Worm (Caenorhabditis elegans) whole organism, midembryonic: Measurements from ENCODE around the gene srh-146.

Source experiments
- flt-1 ChIP-seq: fragments of 200-800 bp; sonication (Bioruptor generic); IDR thresholded peaks from 2 replicates; pipeline ENCODE4 v1.3.6; 2022; ENCODE audit warnings: missing genetic modification characterization, missing compliant biosample characterization
- klf-2 ChIP-seq: fragments of 200-800 bp; sonication (Bioruptor generic); conservative IDR thresholded peaks from 2 replicates; pipeline ENCODE4 v1.3.6; 2022; ENCODE audit warnings: missing genetic modification reagents, missing genetic modification characterization, missing compliant biosample characterization
- med-1 ChIP-seq: sonication (generic microtip); optimal IDR thresholded peaks from 2 replicates; lab custom pipeline; 2017; ENCODE audit warnings: missing genetic modification characterization, mild to moderate bottlenecking, missing compliant biosample characterization, antibody characterized with exemption, missing genetic modification reagents; ENCODE audit not compliant: insufficient read depth
- ref-1 ChIP-seq: fragments of 200-800 bp; sonication (Bioruptor generic); conservative IDR thresholded peaks from 2 replicates; pipeline ENCODE4 v1.3.6; 2022; ENCODE audit warnings: missing genetic modification reagents, missing genetic modification characterization, missing compliant biosample characterization
- tab-1 ChIP-seq: fragments of 200-800 bp; sonication (Bioruptor generic); IDR thresholded peaks from 2 replicates; pipeline ENCODE4 v1.3.6; 2022; ENCODE audit warnings: missing genetic modification characterization, missing compliant biosample characterization
- ztf-23 ChIP-seq: fragments of 200-800 bp; sonication (Bioruptor generic); IDR thresholded peaks from 2 replicates; pipeline ENCODE4 v1.3.6; 2022; ENCODE audit warnings: missing genetic modification reagents, missing genetic modification characterization, missing compliant biosample characterization
- ztf-29 ChIP-seq: fragments of 200-800 bp; sonication (Bioruptor generic); IDR thresholded peaks from 2 replicates; pipeline ENCODE4 v1.3.6; 2022; ENCODE audit warnings: missing genetic modification reagents, missing genetic modification characterization, missing compliant biosample characterization

DNA sequence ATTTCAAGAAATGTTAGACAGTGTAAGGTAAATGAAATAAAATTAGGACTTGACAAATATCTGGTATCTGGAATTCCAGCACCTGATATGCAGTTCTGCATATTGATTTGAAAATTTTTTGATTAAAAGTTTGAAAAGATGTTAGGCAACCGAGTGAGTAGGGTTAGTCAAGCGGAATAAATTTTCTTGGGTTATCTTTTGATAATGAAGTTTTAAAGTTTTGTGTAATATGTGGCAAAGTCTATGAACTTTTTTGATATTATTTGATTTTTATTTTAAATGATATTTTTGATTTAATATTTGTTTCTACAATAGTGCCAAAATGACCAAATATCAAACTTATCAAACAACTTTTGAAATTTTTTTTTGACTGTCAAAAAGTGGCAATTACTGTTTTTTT lies 44.5 kb upstream of the srh-146 start, which contains the start of gene srh-241:
- TF ChIP-seq ref-1 (GFP tag; lab: Robert Waterston, UW) (no peak), flt-1 (GFP tag; lab: Robert Waterston, UW) (no peak), ztf-29 (no peak), med-1 (no peak), ztf-23 (no peak), tab-1 (GFP tag; lab: Robert Waterston, UW) (no peak), klf-2 (GFP tag; lab: Robert Waterston, UW) (no peak)
